Worm (Caenorhabditis elegans) whole organism, L3 larva: ENCODE results near the gene chil-27.

ENCODE experiments used
- R02D3.7 ChIP-seq: fragments of 150-350 bp; optimal IDR thresholded peaks from 2 replicates; lab custom pipeline; 2014; ENCODE audit warnings: missing biosample characterization, missing genetic modification characterization
- aly-2 ChIP-seq: fragments of 150-350 bp; optimal IDR thresholded peaks from 2 replicates; lab custom pipeline; 2014; ENCODE audit warnings: missing biosample characterization, missing genetic modification characterization
- ceh-9 ChIP-seq: sonication (generic microtip); optimal IDR thresholded peaks from 2 replicates; lab custom pipeline; 2018; ENCODE audit warnings: missing biosample characterization, missing genetic modification characterization
- nhr-11 ChIP-seq: fragments of 150-350 bp; optimal IDR thresholded peaks from 2 replicates; lab custom pipeline; 2014; ENCODE audit warnings: missing biosample characterization, missing genetic modification characterization
- nhr-237 ChIP-seq: fragments of 150-350 bp; optimal IDR thresholded peaks from 2 replicates; lab custom pipeline; 2014; ENCODE audit warnings: missing biosample characterization, missing genetic modification characterization
- nhr-25 ChIP-seq: sonication (generic microtip); optimal IDR thresholded peaks from 2 replicates; lab custom pipeline; 2017; ENCODE audit warnings: missing biosample characterization, missing genetic modification characterization
- nhr-28 ChIP-seq: fragments of 150-350 bp; optimal IDR thresholded peaks from 2 replicates; lab custom pipeline; 2014; ENCODE audit warnings: missing biosample characterization, missing genetic modification characterization
- nhr-77 ChIP-seq: fragments of 150-350 bp; optimal IDR thresholded peaks from 2 replicates; lab custom pipeline; 2014; ENCODE audit warnings: missing biosample characterization, missing genetic modification characterization
- pha-4 ChIP-seq: fragments of 150-350 bp; optimal IDR thresholded peaks from 2 replicates; lab custom pipeline; 2014; ENCODE audit warnings: missing biosample characterization, missing genetic modification reagents, missing genetic modification characterization
- pqm-1 ChIP-seq: fragments of 150-350 bp; optimal IDR thresholded peaks from 2 replicates; lab custom pipeline; 2017; ENCODE audit warnings: missing biosample characterization, missing genetic modification characterization, inconsistent platforms
- skn-1 ChIP-seq: fragments of 150-350 bp; optimal IDR thresholded peaks from 2 replicates; lab custom pipeline; 2014; ENCODE audit warnings: missing biosample characterization, missing genetic modification characterization

ce11 chrII:9433609-9434008 lies 44.1 kb upstream of the chil-27 start, which contains the start of gene kin-15:
- TF ChIP-seq nhr-25 (tag; lab: Kevin White, UChicago) (no peak), pha-4 (tag; lab: Kevin White, UChicago) (no peak), nhr-11 (tag; lab: Kevin White, UChicago) (no peak), ceh-9 (tag; lab: Kevin White, UChicago) (no peak), aly-2 (tag; lab: Kevin White, UChicago) (no peak), nhr-77 (tag; lab: Kevin White, UChicago) (no peak), skn-1 (tag; lab: Kevin White, UChicago) (no peak), nhr-237 (tag; lab: Kevin White, UChicago) (no peak), R02D3.7 (no peak), pqm-1 (no peak), nhr-28 (tag; lab: Kevin White, UChicago) (no peak)
